Fruit fly (Drosophila melanogaster) whole organism: Measurements from ENCODE around the gene Rca1.
A peak's percentile ranks its signal among the peaks of the same experiment; 100 is the strongest.

ENCODE experiments used
- CG8478 ChIP-seq: fragments of >200 bp; optimal IDR thresholded peaks from 2 replicates; lab custom pipeline; 2018; ENCODE audit warnings: inconsistent platforms
- Dll ChIP-seq: fragments of >200 bp; optimal IDR thresholded peaks from 2 replicates; lab custom pipeline; 2017
- EcR ChIP-seq, 2 experiments: fragments of >200 bp; optimal IDR thresholded peaks; 2 replicates each; lab custom pipeline; 2017; ENCODE audit warnings: missing biosample characterization in 2 of 2, missing genetic modification characterization in 2 of 2, missing genetic modification reagents in 2 of 2
- pan ChIP-seq: fragments of >200 bp; optimal IDR thresholded peaks from 2 replicates; lab custom pipeline; 2017
- psq ChIP-seq: fragments of >200 bp; optimal IDR thresholded peaks from 2 replicates; lab custom pipeline; 2017
- usp ChIP-seq: fragments of >200 bp; optimal IDR thresholded peaks from 2 replicates; lab custom pipeline; 2017; ENCODE audit warnings: missing biosample characterization, missing genetic modification characterization, mixed read lengths

Rca1 gene

DNA sequence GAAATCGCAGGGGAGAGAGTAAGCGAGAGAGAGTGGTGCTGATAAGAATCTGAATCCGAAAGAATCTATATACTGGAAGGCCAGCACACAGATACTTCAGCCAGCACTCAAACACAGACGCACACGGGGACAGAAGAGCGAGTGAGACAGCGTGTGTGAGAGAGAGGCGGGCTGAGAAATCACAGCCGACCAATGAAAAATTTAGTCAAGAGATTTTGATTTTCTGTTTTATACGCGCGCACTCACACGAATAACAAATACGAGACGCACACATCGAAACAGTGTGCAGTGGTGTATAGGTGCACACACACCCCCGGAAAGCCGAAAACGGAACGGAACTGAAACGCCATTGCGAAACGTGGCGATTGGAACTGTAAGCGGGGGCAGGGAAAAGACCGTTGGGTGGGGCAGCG lies 18.4 kb upstream of the Rca1 start:
- TF ChIP-seq Dll (lab: Kevin White, UChicago) (peak; percentile 43), EcR (GFP tag; optimal IDR thresholded peaks at IDR 0.05; lab: Kevin White, UChicago) (no peak), psq (no peak), CG8478 (peak; percentile 54)

- TF ChIP-seq usp (GFP tag; lab: Kevin White, UChicago) (no peak), psq (no peak), pan (lab: Kevin White, UChicago) (no peak), EcR (GFP tag; optimal IDR thresholded peaks at IDR 0.05; lab: Kevin White, UChicago) (no peak), CG8478 (no peak), Dll (lab: Kevin White, UChicago) (no peak)
Observed at dm6 chr2L:6836114-6836513, 16.0 kb upstream of the Rca1 start.

dm6 chr2L:6837829-6838228 lies 14.3 kb upstream of the Rca1 start:
- no peak for TF ChIP-seq EcR (GFP tag; optimal IDR thresholded peaks at IDR 0.05; lab: Kevin White, UChicago)
- no peak for TF ChIP-seq pan (lab: Kevin White, UChicago)
- no peak for TF ChIP-seq Dll (lab: Kevin White, UChicago)
- TF ChIP-seq CG8478: no peak
- TF ChIP-seq usp (GFP tag; lab: Kevin White, UChicago): no peak
- no peak for TF ChIP-seq psq

- TF ChIP-seq pan (lab: Kevin White, UChicago): no peak
- no peak for TF ChIP-seq usp (GFP tag; lab: Kevin White, UChicago)
Observed at dm6 chr2L:6841349-6841748, 10.8 kb upstream of the Rca1 start.

dm6 chr2L:6843434-6843833 lies 8.7 kb upstream of the Rca1 start:
- TF ChIP-seq psq (no peak), pan (lab: Kevin White, UChicago) (no peak), Dll (lab: Kevin White, UChicago) (no peak), EcR (GFP tag; optimal IDR thresholded peaks at IDR 0.05; lab: Kevin White, UChicago) (no peak), usp (GFP tag; lab: Kevin White, UChicago) (no peak), CG8478 (no peak)

DNA sequence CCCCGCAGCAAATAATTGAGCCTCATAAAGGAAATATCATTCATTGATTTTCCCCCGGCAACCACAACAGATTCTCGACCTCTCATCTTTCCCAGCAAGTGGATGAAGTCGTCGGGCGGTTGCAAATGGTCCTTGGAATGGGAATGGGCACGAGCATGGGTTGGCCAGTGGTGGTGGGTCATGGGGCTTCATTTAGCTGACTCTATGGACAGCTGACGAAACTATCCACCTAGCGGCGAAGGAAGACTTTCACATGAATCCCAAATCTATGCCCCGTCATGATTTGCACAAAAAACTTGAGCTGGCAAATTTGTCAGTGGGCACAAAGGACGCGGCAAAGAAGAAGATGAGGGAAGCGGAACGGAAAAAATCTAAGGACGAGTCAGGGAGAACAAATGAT lies 1.2 kb upstream of the Rca1 start:
- no peak for TF ChIP-seq usp (GFP tag; lab: Kevin White, UChicago)

DNA sequence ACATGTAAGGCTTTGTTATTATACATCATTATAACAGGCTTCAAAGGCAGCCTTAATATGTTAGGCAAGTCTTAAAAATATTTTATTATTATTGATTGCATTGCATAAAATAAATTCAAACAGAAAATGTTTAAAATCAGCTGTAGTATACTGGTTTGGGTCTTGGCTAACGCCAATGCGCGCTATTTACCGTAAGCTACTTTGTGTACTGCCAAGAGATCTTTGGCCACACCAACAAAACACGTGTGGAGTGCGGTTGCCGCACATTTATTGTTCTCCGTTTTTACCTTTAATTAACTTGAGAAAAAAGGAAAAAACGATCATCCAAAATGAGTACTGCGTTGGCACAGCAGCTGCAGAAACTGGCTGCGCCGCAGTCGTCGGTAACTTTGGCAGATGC lies 1.8 kb downstream of the Rca1 start:
- TF ChIP-seq psq (no peak), pan (lab: Kevin White, UChicago) (no peak), CG8478 (no peak), EcR (GFP tag; optimal IDR thresholded peaks at IDR 0.05; lab: Kevin White, UChicago) (no peak), usp (GFP tag; lab: Kevin White, UChicago) (no peak), Dll (lab: Kevin White, UChicago) (no peak)

DNA sequence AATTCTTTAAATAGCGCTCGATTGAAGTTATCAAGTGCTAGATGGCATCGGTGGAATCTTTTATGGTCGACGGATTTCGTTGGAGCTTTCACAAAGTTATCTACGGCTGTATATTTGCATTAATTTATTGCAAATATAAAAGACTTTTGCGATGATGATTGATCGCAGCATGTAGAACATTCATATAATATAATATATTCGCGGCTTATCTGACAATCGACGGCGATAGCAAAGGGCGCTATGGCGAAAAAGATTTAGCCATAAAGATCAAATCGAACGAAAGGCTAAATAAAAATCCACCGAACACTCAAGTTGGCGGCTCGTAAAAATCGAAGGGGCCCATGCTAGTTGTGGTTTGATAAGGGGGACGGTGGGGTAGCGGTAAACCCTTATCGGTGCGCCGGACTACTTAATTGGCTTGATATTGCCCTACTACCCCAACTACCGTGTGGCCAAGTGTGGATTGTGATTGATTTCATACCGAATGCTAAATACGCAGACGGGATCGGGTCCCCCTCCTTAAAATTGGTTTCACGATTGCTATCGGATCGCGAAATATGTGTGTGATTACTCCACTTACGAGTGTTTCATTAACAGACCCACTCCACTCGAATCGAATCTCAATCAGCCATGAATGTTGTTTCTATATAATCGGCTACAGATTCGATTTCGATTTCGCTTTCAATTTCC lies 16.2 kb downstream of the Rca1 start:
- no peak for TF ChIP-seq EcR (GFP tag; optimal IDR thresholded peaks at IDR 0.05; lab: Kevin White, UChicago)
- no peak for TF ChIP-seq psq

dm6 chr2L:6870289-6870688 lies 18.2 kb downstream of the Rca1 start, which contains the start of gene Nha1:
TSS of gene Nha1 (minus strand) at chr2L:6870389.
- TF ChIP-seq pan (lab: Kevin White, UChicago): no peak
- no peak for TF ChIP-seq Dll (lab: Kevin White, UChicago)
- TF ChIP-seq usp (GFP tag; lab: Kevin White, UChicago): no peak
- no peak for TF ChIP-seq EcR (GFP tag; optimal IDR thresholded peaks at IDR 0.05; lab: Kevin White, UChicago)
- TF ChIP-seq psq: no peak
- TF ChIP-seq CG8478: no peak

DNA sequence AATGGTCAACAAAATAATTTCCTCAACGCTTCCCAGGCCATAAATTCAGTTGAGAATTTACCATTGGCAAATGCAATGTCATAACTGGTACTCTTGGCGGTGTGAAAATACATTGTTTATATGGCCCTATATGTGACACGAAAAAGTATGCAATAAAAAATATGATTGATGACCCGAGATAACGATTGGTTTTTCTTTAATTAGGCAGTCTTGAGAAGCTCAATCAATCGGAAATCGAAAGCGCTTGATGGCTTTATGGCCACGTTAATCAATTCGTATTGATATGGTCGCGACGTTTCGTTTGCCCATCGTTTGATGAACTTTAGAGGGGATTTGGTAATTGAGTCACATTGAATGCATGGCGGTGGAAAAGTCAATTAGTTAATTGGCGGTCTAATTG lies 18.7 kb downstream of the Rca1 start:
- no peak for TF ChIP-seq Dll (lab: Kevin White, UChicago)
- TF ChIP-seq pan (lab: Kevin White, UChicago): no peak
- no peak for TF ChIP-seq usp (GFP tag; lab: Kevin White, UChicago)
- no peak for TF ChIP-seq EcR (GFP tag; optimal IDR thresholded peaks at IDR 0.05; lab: Kevin White, UChicago)
- no peak for TF ChIP-seq CG8478
- no peak for TF ChIP-seq psq

- TF ChIP-seq Dll (lab: Kevin White, UChicago): no peak
- no peak for TF ChIP-seq pan (lab: Kevin White, UChicago)
- TF ChIP-seq usp (GFP tag; lab: Kevin White, UChicago): no peak
- no peak for TF ChIP-seq EcR (GFP tag; optimal IDR thresholded peaks at IDR 0.05; lab: Kevin White, UChicago)
- TF ChIP-seq psq: no peak
- no peak for TF ChIP-seq CG8478
Observed at dm6 chr2L:6874006-6874405, 21.9 kb downstream of the Rca1 start.

dm6 chr2L:6874526-6875198 lies 22.5 kb downstream of the Rca1 start, which contains the start of gene Nlg2:
TSS of gene Nlg2 (plus strand) at chr2L:6874900.
- TF ChIP-seq pan (lab: Kevin White, UChicago) (no peak), EcR (GFP tag; optimal IDR thresholded peaks at IDR 0.05; lab: Kevin White, UChicago) (no peak), Dll (lab: Kevin White, UChicago) (no peak), usp (GFP tag; lab: Kevin White, UChicago) (no peak), psq (no peak), CG8478 (no peak)
